Fruit fly (Drosophila melanogaster): ENCODE results near the gene Pgant5.

Gene Pgant5

DNA sequence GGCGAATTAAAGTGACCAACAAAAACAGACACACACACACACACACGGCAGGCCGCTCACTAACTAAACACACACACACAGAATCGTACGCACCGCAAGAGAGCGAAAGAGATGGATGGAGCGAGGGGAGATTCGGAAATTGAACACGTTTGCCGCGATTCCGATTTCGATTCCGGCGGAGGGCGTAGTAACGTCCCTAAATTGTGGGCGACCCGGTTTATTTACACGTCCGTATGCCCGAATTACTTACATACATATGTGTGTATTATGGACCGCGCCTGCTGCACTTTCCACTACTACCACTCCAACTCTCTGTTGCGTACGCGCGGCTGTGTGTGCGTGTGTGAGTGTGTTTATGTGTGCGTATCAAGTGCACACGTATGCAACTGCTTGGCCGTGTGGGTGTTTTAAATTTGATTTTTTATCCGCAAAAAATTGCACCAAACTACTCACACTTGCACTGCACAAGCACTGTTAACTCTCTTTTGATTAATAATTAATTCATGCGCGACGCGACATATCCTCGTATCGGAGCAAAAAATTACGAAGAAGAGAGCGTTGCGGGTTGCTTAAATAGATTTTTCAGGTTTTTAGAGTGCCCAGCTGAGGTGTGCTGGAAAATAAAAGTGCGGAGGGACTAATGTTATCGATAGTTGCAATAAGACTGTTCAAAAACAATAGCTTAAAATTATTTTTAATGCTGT, at the start of gene Pgant5:
Gene Pgant5 (minus strand): TSS at position 601 of the 704 bp plus-strand sequence.
- TF ChIP-seq CG17801 (GFP tag; optimal IDR thresholded peaks at IDR 0.05; ENCODE audit: partially characterized antibody) = peak; percentile 47

- TF ChIP-seq CG17801 (GFP tag; optimal IDR thresholded peaks at IDR 0.05; ENCODE audit: partially characterized antibody) = no peak
These were observed 26.2 kb upstream of the Pgant5 start for dm6 chr2L:5119640-5120039.

- TF ChIP-seq CG17801 (GFP tag; optimal IDR thresholded peaks at IDR 0.05; ENCODE audit: partially characterized antibody) = peak; percentile 2
These were observed 23.7 kb upstream of the Pgant5 start for dm6 chr2L:5117054-5117453.

DNA sequence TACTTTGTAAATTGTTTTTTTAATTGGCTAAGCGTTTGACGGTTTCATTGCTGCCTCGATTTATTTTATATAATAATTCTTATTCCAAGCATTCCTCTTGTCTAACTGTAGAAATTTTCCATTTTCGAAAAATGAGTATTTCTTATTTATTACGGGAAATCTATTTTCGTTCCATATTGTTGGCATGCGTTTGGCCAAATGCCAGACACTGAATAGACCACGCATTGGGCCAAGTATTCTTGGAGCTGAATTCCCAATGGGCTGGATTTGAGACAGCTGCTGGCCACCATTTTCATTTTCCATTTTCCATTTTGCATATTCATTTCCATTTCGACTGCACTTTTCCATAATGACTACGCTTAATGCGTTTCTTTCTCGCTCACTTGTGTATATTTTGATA, 23.1 kb upstream of the Pgant5 start:
- no peak for TF ChIP-seq CG17801 (GFP tag; optimal IDR thresholded peaks at IDR 0.05; ENCODE audit: partially characterized antibody)

DNA sequence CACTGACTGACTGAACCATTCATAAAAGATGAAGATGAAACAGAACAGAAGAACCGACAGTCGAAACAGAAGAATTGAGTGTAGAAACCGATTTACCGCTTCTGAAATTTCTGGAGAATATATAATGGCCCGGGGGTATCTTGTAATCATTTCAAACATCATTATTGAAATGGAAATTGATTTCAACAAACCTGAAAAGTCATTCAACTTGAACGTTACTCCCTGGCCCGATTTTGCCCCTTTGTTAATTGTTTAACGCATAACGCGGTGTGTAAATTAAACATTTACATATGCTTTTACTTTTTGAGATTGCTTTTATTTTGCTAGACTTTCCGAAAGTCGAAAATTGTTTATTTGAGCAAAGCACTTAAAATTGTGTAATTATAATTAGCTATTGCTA, 21.5 kb upstream of the Pgant5 start:
- TF ChIP-seq CG17801 (GFP tag; optimal IDR thresholded peaks at IDR 0.05; ENCODE audit: partially characterized antibody) = no peak

- no peak for TF ChIP-seq CG17801 (GFP tag; optimal IDR thresholded peaks at IDR 0.05; ENCODE audit: partially characterized antibody)
These were observed 20.2 kb upstream of the Pgant5 start for dm6 chr2L:5113480-5114118.

DNA sequence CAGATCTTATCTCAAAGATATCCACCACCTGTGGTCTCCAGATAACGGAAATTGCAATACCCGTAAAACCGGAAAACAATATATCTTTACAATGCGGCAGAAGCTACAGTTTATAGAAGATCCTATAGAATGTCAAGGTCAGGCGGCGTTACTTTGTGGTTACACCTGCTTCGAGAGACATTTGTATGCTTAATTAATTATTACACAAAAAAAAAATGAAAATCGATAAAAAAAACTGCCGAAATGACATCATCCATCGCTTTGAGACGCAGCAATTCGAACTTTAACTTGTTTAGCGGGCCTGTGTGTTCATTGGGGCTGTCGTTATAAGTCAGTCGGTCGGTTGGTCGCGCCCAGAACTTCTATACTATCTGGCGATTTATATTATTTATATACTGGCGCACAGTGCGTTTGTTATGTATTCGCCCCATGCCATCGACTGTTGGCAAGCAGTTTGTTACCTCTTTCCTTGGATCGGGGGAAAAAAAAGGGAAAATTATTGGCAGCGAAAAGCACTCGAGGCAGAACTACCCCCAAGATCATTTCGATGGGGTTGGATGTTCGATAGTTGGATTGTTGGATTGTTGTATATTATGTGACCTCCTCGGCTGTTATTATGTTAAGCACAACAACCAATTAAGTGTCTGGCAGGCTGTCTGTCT, 18.0 kb upstream of the Pgant5 start:
- TF ChIP-seq CG17801 (GFP tag; optimal IDR thresholded peaks at IDR 0.05; ENCODE audit: partially characterized antibody) = no peak

DNA sequence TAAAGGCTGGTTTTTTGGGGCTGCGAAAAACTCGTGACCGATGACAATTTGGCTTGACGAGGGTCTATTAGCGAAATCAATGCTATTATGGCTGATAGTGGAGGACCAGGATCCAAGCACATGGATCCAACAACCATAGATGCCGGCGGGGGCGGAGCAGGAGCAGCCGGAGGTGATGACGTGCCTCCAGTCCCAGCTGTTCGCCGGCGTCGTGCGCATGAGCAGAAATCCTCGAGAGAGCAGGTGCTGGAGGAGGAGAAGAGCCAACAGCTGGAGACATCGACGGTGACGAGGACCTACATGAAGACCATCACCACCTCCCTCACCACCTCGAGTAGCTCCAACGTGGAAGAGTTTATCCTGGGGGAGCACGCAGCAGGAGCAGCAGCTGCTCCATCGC, 15.7 kb upstream of the Pgant5 start:
- TF ChIP-seq CG17801 (GFP tag; optimal IDR thresholded peaks at IDR 0.05; ENCODE audit: partially characterized antibody) = no peak

DNA sequence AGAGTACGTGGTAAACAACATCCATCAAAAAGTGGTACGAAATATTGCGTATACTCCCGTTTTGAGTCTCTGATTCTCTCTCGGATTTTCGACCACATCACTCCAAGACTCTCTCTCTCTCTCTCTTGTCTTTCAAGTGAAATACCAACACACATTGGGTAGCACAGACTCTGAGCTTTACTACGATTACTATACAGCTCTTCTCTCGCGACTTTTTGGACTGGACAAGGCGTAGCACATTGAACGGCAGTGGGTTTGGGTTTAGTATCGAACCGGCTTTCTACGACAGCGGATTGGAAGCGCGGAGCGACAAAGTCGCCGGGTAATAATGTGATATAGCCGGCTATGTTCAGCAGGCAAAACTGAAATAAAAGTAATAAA, 14.9 kb upstream of the Pgant5 start:
- no peak for TF ChIP-seq CG17801 (GFP tag; optimal IDR thresholded peaks at IDR 0.05; ENCODE audit: partially characterized antibody)

DNA sequence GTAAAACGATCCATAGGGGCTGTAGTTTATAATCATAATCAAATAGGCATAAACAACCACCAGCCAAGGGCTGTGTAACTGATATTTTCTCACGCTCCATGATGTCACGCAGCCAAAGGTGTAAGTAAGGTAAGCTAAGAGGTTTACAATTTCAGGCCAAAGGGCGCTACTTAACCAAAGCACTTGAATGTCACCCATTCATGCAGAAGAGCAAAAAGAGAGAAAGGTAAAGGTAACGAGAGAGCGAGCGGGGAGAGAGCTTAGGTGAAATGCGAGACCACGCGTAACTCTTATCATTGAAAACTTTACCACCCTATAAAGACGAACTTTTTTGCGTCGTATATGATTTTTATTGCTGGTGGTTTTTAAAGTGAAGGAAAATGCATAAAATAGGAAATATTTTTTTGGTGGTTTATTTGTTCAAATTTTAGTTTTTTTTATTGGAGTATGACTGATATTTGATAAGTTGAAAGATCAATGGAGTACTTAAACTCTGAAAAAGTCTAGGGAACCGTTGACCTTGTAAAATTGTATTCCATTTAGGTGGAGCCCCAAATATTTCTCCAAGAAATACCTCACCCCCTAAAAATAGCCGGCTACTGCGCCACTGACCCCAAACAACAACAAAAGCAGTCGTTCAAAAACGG, 14.4 kb upstream of the Pgant5 start:
- peak; percentile 92 for TF ChIP-seq CG17801 (GFP tag; optimal IDR thresholded peaks at IDR 0.05; ENCODE audit: partially characterized antibody)

DNA sequence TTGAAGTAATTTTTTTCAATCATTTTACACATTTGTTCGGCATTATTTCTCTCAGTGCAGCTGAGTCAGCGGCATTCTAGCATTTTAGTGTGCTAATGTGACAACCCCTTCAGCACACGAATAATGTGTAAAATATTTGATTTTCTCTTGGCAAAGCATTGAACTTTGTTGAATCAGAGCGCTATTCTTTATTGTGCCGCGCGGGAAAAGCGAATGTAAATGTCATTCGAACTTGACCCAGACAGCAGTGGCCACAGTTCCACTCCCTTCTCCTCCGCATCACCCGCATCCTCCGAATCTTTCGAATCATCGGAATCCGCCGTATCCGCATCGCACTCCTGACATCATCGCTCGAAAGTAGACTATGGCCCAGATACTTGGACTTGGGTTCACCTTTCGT, 10.3 kb upstream of the Pgant5 start:
- no peak for TF ChIP-seq CG17801 (GFP tag; optimal IDR thresholded peaks at IDR 0.05; ENCODE audit: partially characterized antibody)

dm6 chr2L:5100577-5100976, 7.2 kb upstream of the Pgant5 start, which contains the start of gene Msp300:
Gene Msp300, plus strand, starts transcription at chr2L:5100877.
- no peak for TF ChIP-seq CG17801 (GFP tag; optimal IDR thresholded peaks at IDR 0.05; ENCODE audit: partially characterized antibody)

- no peak for TF ChIP-seq CG17801 (GFP tag; optimal IDR thresholded peaks at IDR 0.05; ENCODE audit: partially characterized antibody)
These were observed 6.5 kb upstream of the Pgant5 start, which contains the start of gene ND-13A for dm6 chr2L:5099790-5100360. Gene ND-13A, minus strand, starts transcription at chr2L:5100288.

DNA sequence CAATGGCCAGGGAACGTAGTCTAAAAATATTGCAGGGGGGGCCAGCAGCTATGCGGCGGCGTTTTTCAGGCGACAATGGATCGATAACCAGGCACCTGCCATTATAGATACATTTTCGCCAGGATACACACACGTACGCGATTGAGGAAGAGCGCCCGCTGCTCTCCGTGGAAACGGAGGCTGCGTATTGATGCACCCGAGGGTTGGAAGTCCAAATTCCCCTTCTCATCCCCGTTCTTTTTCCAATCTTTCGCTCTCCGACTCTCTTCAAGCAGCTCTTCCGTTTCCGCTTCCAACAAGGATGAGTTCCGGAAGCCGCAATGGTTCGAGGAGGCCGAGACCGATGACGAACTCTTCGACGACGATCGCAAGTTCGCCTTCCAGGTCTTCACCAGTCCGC, 3.4 kb upstream of the Pgant5 start:
- no peak for TF ChIP-seq CG17801 (GFP tag; optimal IDR thresholded peaks at IDR 0.05; ENCODE audit: partially characterized antibody)

dm6 chr2L:5096222-5096621, 2.8 kb upstream of the Pgant5 start, which contains the start of gene CG4230:
Gene CG4230, plus strand, starts transcription at chr2L:5096227.
- peak; percentile 5 for TF ChIP-seq CG17801 (GFP tag; optimal IDR thresholded peaks at IDR 0.05; ENCODE audit: partially characterized antibody)
